Worm (Caenorhabditis elegans): ENCODE results near the gene F09E10.7.

F09E10.7 gene

DNA sequence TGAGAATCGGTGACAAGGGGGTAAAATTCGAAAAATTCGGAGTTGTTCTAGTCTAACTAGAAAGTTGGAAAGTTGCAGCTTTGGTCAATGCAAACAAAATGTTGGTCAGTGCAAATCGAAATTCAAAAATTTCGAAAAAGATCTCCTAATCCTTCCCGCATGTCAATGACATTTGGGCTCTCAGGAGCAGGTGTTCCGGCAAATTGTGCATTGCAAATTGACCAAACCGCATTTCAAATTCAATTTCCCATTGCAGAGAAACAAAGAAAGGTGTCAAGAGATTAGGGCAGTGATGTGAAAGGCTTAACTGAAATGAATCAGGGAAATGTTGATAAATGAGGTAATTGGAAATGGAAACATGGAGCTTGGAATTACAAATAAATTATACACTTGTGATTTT is 21.6 kb upstream of the F09E10.7 start:
- TF ChIP-seq ahr-1 (tag; optimal IDR thresholded peaks at IDR 0.05) (no peak), syd-9 (tag; optimal IDR thresholded peaks at IDR 0.05) (no peak), nhr-232 (tag; optimal IDR thresholded peaks at IDR 0.05) (no peak), pax-1 (tag; optimal IDR thresholded peaks at IDR 0.05) (no peak), ttx-3 (tag; optimal IDR thresholded peaks at IDR 0.05) (no peak), ceh-22 (tag; optimal IDR thresholded peaks at IDR 0.05) (no peak), hlh-30 (tag; optimal IDR thresholded peaks at IDR 0.05; ENCODE audit: insufficient read depth) (no peak), pat-9 (tag; optimal IDR thresholded peaks at IDR 0.05) (no peak), Y22D7AL.16 (tag; optimal IDR thresholded peaks at IDR 0.05) (no peak), ceh-48 (tag; optimal IDR thresholded peaks at IDR 0.05) (no peak), mec-3 (tag; optimal IDR thresholded peaks at IDR 0.05; ENCODE audit: borderline replicate concordance) (no peak), pha-4 (tag; optimal IDR thresholded peaks at IDR 0.05) (no peak), hlh-8 (tag; optimal IDR thresholded peaks at IDR 0.05) (no peak), hlh-15 (tag; optimal IDR thresholded peaks at IDR 0.05) (no peak), K02D7.2 (tag; optimal IDR thresholded peaks at IDR 0.05) (no peak), odd-2 (tag; optimal IDR thresholded peaks at IDR 0.05) (no peak), ceh-14 (tag; optimal IDR thresholded peaks at IDR 0.05) (no peak), nhr-11 (tag; optimal IDR thresholded peaks at IDR 0.05) (no peak)

DNA sequence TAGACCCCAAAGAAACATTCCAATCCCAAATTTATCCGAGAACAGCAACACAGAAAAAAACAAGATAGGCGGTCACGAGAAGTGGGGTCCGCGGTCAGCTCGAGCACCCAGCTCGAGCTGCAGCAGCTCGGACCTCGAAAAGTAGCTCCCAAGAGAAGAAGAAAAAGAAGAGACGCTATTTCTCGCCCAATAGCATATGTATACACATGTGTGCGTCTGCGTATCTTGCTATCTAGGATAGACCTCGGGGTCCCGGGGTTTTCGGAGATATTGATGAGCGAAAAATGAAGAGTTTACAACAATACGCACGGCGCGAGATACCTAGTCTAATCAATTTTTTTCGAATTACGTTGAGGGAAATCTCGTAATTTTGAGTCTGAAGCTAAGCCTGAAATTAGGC is 20.4 kb upstream of the F09E10.7 start:
- no peak for TF ChIP-seq ahr-1 (tag; optimal IDR thresholded peaks at IDR 0.05)
- TF ChIP-seq fkh-10 (GFP tag; optimal IDR thresholded peaks at IDR 0.05), result peak; percentile 21
- peak; percentile 30 for TF ChIP-seq nfya-1 (tag; optimal IDR thresholded peaks at IDR 0.05)
- TF ChIP-seq sox-2 (GFP tag; IDR thresholded peaks at IDR 0.05), result no peak
- peak; percentile 52 for TF ChIP-seq ceh-18 (tag; optimal IDR thresholded peaks at IDR 0.05)
- no peak for TF ChIP-seq ceh-9 (tag; optimal IDR thresholded peaks at IDR 0.05)
- peak; percentile 32 for TF ChIP-seq rnt-1 (tag; optimal IDR thresholded peaks at IDR 0.05)
- TF ChIP-seq hlh-30 (tag; optimal IDR thresholded peaks at IDR 0.05; ENCODE audit: insufficient read depth), result peak; percentile 28
- peak; percentile 29 for TF ChIP-seq ceh-31 (tag; optimal IDR thresholded peaks at IDR 0.05)

DNA sequence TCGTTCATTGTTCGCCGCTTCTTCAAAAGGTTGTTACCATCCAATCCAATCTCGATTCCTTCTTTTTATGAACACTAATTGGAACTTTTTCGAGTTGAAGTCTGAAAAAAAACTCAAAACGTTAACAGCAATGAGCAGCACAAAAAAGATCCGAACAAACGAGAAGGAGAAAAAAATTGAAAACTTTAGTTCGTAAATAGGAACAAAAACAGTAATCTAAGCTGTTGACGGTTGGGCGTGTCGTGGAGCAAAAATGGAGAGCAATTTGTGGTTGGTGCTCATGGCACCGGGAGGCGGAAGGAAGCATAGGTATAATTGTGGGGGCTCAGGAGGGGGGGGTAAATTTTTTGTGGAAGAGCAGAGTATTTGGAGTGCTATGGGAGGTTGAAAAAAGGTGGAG is 19.7 kb upstream of the F09E10.7 start, which contains the start of gene toca-1:
Gene toca-1 (minus strand): TSS at position 101 of the 400 bp plus-strand sequence.
- no peak for TF ChIP-seq ceh-18 (tag; optimal IDR thresholded peaks at IDR 0.05)
- no peak for TF ChIP-seq pag-3 (tag; optimal IDR thresholded peaks at IDR 0.05; ENCODE audit: borderline replicate concordance)
- TF ChIP-seq T23F11.4 (GFP tag; optimal IDR thresholded peaks at IDR 0.05), result no peak
- TF ChIP-seq fkh-10 (GFP tag; optimal IDR thresholded peaks at IDR 0.05), result no peak
- no peak for TF ChIP-seq pat-9 (tag; optimal IDR thresholded peaks at IDR 0.05)
- no peak for TF ChIP-seq sox-4 (tag; optimal IDR thresholded peaks at IDR 0.05)
- no peak for TF ChIP-seq unc-3 (GFP tag; conservative IDR thresholded peaks at IDR 0.05)
- TF ChIP-seq unc-3 (tag; optimal IDR thresholded peaks at IDR 0.05), result no peak
- TF ChIP-seq ztf-16 (tag; optimal IDR thresholded peaks at IDR 0.05), result no peak
- no peak for TF ChIP-seq hlh-6 (tag; optimal IDR thresholded peaks at IDR 0.05)
- TF ChIP-seq hlh-30 (tag; optimal IDR thresholded peaks at IDR 0.05; ENCODE audit: insufficient read depth), result no peak

DNA sequence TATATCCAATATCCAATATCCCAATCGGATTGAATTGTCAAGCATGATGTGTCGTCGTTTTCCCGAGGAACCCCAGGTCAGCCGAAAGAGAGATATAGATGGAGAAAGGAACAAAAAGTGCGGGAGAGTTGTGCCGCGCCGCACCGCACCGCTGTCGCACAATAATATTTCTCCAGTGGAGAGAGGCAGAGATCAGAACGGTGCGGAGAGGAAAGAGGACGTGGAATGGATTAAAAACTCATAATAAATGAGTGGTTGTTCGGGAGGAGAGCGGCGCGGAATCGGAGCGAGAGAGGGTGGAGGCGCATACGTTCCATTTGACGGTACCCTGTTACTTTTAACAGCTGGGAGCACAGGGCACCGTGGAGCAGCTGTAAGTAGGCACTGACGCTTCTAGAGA is 15.9 kb upstream of the F09E10.7 start:
- TF ChIP-seq ceh-18 (tag; optimal IDR thresholded peaks at IDR 0.05) (peak; percentile 2), fkh-6 (tag; optimal IDR thresholded peaks at IDR 0.05) (no peak), ceh-6 (GFP tag; optimal IDR thresholded peaks at IDR 0.05) (no peak), unc-55 (GFP tag; optimal IDR thresholded peaks at IDR 0.05) (no peak), pha-2 (tag; optimal IDR thresholded peaks at IDR 0.05) (peak; percentile 37), K02D7.2 (tag; optimal IDR thresholded peaks at IDR 0.05) (no peak), nfya-1 (tag; optimal IDR thresholded peaks at IDR 0.05) (no peak), sdc-2 (tag; optimal IDR thresholded peaks at IDR 0.05) (peak; percentile 45), hlh-6 (tag; optimal IDR thresholded peaks at IDR 0.05) (peak; percentile 48)
